Fruit fly (Drosophila melanogaster) whole organism, pupa: ENCODE results near the gene CG43115.

Source experiments
- CG10348 ChIP-seq: fragments of 200-800 bp; sonication (Bioruptor generic); IDR thresholded peaks from 2 replicates; pipeline ENCODE4 v1.3.6; 2022; ENCODE audit warnings: missing biosample characterization, missing genetic modification characterization
- CG12605 ChIP-seq: fragments of 200-800 bp; sonication (Bioruptor generic); IDR thresholded peaks from 2 replicates; pipeline ENCODE4 v1.3.6; 2022; ENCODE audit warnings: missing biosample characterization, missing genetic modification characterization
- CG13204 ChIP-seq: fragments of 200-800 bp; sonication (Bioruptor generic); optimal IDR thresholded peaks from 2 replicates; lab custom pipeline; 2018; ENCODE audit warnings: missing biosample characterization, mild to moderate bottlenecking, missing genetic modification characterization, moderate library complexity
- CG14655 ChIP-seq: fragments of 200-800 bp; sonication (Bioruptor generic); optimal IDR thresholded peaks from 3 replicates; lab custom pipeline; 2017; ENCODE audit warnings: mild to moderate bottlenecking, missing biosample characterization, missing genetic modification reagents, missing genetic modification characterization
- CG15710 ChIP-seq: fragments of 200-800 bp; sonication (Bioruptor generic); optimal IDR thresholded peaks from 2 replicates; lab custom pipeline; 2018; ENCODE audit warnings: missing biosample characterization, mild to moderate bottlenecking, missing genetic modification characterization, moderate library complexity
- CG17806 ChIP-seq: fragments of 200-800 bp; sonication (Bioruptor generic); optimal IDR thresholded peaks from 2 replicates; lab custom pipeline; 2018; ENCODE audit warnings: missing biosample characterization, mild to moderate bottlenecking, missing genetic modification characterization, moderate library complexity
- CG32121 ChIP-seq: fragments of 200-800 bp; sonication (Bioruptor generic); IDR thresholded peaks from 2 replicates; pipeline ENCODE4 v1.3.6; 2022; ENCODE audit warnings: missing biosample characterization, missing genetic modification characterization
- CG34367 ChIP-seq: fragments of 200-800 bp; sonication (Bioruptor generic); optimal IDR thresholded peaks from 2 replicates; lab custom pipeline; 2018; ENCODE audit warnings: missing biosample characterization, mild to moderate bottlenecking, missing genetic modification characterization
- CG4496 ChIP-seq: fragments of 200-800 bp; sonication (Bioruptor generic); IDR thresholded peaks from 3 replicates; pipeline ENCODE4 v1.3.6; 2022; ENCODE audit warnings: missing biosample characterization, missing genetic modification characterization
- CG8159 ChIP-seq: fragments of 200-800 bp; sonication (Bioruptor generic); optimal IDR thresholded peaks from 3 replicates; lab custom pipeline; 2018; ENCODE audit warnings: missing biosample characterization, mild to moderate bottlenecking, missing genetic modification characterization, moderate library complexity
- CG8301 ChIP-seq: fragments of 200-800 bp; sonication (Bioruptor generic); optimal IDR thresholded peaks from 2 replicates; lab custom pipeline; 2018; ENCODE audit warnings: missing biosample characterization, mild to moderate bottlenecking, missing genetic modification characterization
- CG9948 ChIP-seq: fragments of 200-800 bp; sonication (Bioruptor generic); optimal IDR thresholded peaks from 2 replicates; lab custom pipeline; 2018; ENCODE audit warnings: missing biosample characterization, mild to moderate bottlenecking, missing genetic modification characterization, moderate library complexity
- D1 ChIP-seq: fragments of 200-800 bp; sonication (Bioruptor generic); optimal IDR thresholded peaks from 2 replicates; lab custom pipeline; 2018; ENCODE audit warnings: missing biosample characterization, mild to moderate bottlenecking, missing genetic modification characterization, moderate library complexity
- EcR ChIP-seq: fragments of 200-800 bp; sonication (Bioruptor generic); optimal IDR thresholded peaks from 3 replicates; lab custom pipeline; 2019; ENCODE audit warnings: missing biosample characterization, missing genetic modification characterization, mild to moderate bottlenecking, moderate library complexity, missing genetic modification reagents
- Ets98B ChIP-seq: fragments of 200-800 bp; sonication (Bioruptor generic); IDR thresholded peaks from 2 replicates; pipeline ENCODE4 v1.3.6; 2022; ENCODE audit warnings: missing biosample characterization, missing genetic modification characterization
- Pif1A ChIP-seq: fragments of 200-800 bp; sonication (Bioruptor generic); optimal IDR thresholded peaks from 3 replicates; lab custom pipeline; 2016; ENCODE audit warnings: missing biosample characterization, missing genetic modification characterization
- Pif1B ChIP-seq: fragments of 200-800 bp; sonication (Bioruptor generic); optimal IDR thresholded peaks from 3 replicates; lab custom pipeline; 2016; ENCODE audit warnings: missing biosample characterization, missing genetic modification characterization
- Snoo ChIP-seq: fragments of 200-800 bp; sonication (Bioruptor generic); optimal IDR thresholded peaks from 3 replicates; lab custom pipeline; 2017; ENCODE audit warnings: missing biosample characterization, mild to moderate bottlenecking, missing genetic modification characterization, inconsistent platforms
- fd96Ca ChIP-seq: fragments of 200-800 bp; sonication (Bioruptor generic); IDR thresholded peaks from 3 replicates; pipeline ENCODE4 v1.3.6; 2022; ENCODE audit warnings: missing biosample characterization, missing genetic modification characterization
- gl ChIP-seq: fragments of 200-800 bp; sonication (Bioruptor generic); optimal IDR thresholded peaks from 2 replicates; lab custom pipeline; 2018; ENCODE audit warnings: missing biosample characterization, mild to moderate bottlenecking, missing genetic modification characterization
- rn ChIP-seq: fragments of 200-800 bp; sonication (Bioruptor generic); IDR thresholded peaks from 2 replicates; pipeline ENCODE4 v1.3.6; 2022; ENCODE audit warnings: missing biosample characterization, missing genetic modification characterization

Gene CG43115

dm6 chrX:6035359-6035758 lies 30.9 kb downstream of the CG43115 start:
- TF ChIP-seq CG12605 (no peak), D1 (tag; lab: Kevin White, UChicago) (no peak), CG32121 (no peak), CG13204 (GFP tag; lab: Kevin White, UChicago) (no peak), CG4496 (0 out of 3 replicates have a peak, but pooled peaks have one; percentile 31), CG9948 (tag; lab: Kevin White, UChicago) (no peak)

- TF ChIP-seq Snoo (tag; lab: Kevin White, UChicago): no peak
- no peak for TF ChIP-seq Ets98B (GFP tag; lab: Robert Waterston, UW)
- TF ChIP-seq D1 (tag; lab: Kevin White, UChicago): no peak
- TF ChIP-seq rn (GFP tag; lab: Robert Waterston, UW): no peak
- no peak for TF ChIP-seq CG10348 (GFP tag; lab: Robert Waterston, UW)
- no peak for TF ChIP-seq CG4496
- no peak for TF ChIP-seq CG9948 (tag; lab: Kevin White, UChicago)
- no peak for TF ChIP-seq CG8159 (tag; lab: Kevin White, UChicago)
- no peak for TF ChIP-seq fd96Ca (GFP tag; lab: Robert Waterston, UW)
- TF ChIP-seq CG34367 (tag; lab: Kevin White, UChicago): no peak
- TF ChIP-seq gl (tag; lab: Kevin White, UChicago): no peak
- no peak for TF ChIP-seq CG14655 (GFP tag; lab: Kevin White, UChicago)
- TF ChIP-seq Pif1A (GFP tag; lab: Kevin White, UChicago): no peak
- no peak for TF ChIP-seq Pif1B (GFP tag; lab: Kevin White, UChicago)
- no peak for TF ChIP-seq EcR (GFP tag; lab: Kevin White, UChicago)
- TF ChIP-seq CG32121: no peak
- TF ChIP-seq CG12605: no peak
- no peak for TF ChIP-seq CG8301 (tag; lab: Kevin White, UChicago)
Measured at dm6 chrX:6034741-6035140, 31.5 kb downstream of the CG43115 start.

- no peak for TF ChIP-seq CG8301 (tag; lab: Kevin White, UChicago)
- TF ChIP-seq CG13204 (GFP tag; lab: Kevin White, UChicago): no peak
- no peak for TF ChIP-seq CG15710 (tag; lab: Kevin White, UChicago)
- TF ChIP-seq Ets98B (GFP tag; lab: Robert Waterston, UW): no peak
- TF ChIP-seq CG17806: no peak
- no peak for TF ChIP-seq Pif1B (GFP tag; lab: Kevin White, UChicago)
- no peak for TF ChIP-seq fd96Ca (GFP tag; lab: Robert Waterston, UW)
- TF ChIP-seq rn (GFP tag; lab: Robert Waterston, UW): no peak
- no peak for TF ChIP-seq CG14655 (GFP tag; lab: Kevin White, UChicago)
- no peak for TF ChIP-seq CG32121
- TF ChIP-seq Pif1A (GFP tag; lab: Kevin White, UChicago): no peak
- no peak for TF ChIP-seq CG8159 (tag; lab: Kevin White, UChicago)
- TF ChIP-seq EcR (GFP tag; lab: Kevin White, UChicago): no peak
- TF ChIP-seq CG4496: no peak
- no peak for TF ChIP-seq CG34367 (tag; lab: Kevin White, UChicago)
- TF ChIP-seq, all 21 proteins: peak for 0
Measured at dm6 chrX:6032826-6033225, 33.4 kb downstream of the CG43115 start.

- TF ChIP-seq CG8159 (tag; lab: Kevin White, UChicago): peak; percentile 63
- TF ChIP-seq CG32121: no peak
- TF ChIP-seq CG15710 (tag; lab: Kevin White, UChicago): peak; percentile 49
- no peak for TF ChIP-seq CG8301 (tag; lab: Kevin White, UChicago)
- no peak for TF ChIP-seq CG12605
- TF ChIP-seq rn (GFP tag; lab: Robert Waterston, UW): no peak
- peak; percentile 21 for TF ChIP-seq Pif1A (GFP tag; lab: Kevin White, UChicago)
- TF ChIP-seq CG14655 (GFP tag; lab: Kevin White, UChicago): no peak
- TF ChIP-seq EcR (GFP tag; lab: Kevin White, UChicago): no peak
- no peak for TF ChIP-seq gl (tag; lab: Kevin White, UChicago)
- no peak for TF ChIP-seq Pif1B (GFP tag; lab: Kevin White, UChicago)
- TF ChIP-seq CG4496: peak; percentile 58; the same call in 2 of the 3 replicates
- TF ChIP-seq Snoo (tag; lab: Kevin White, UChicago): peak; percentile 38
- TF ChIP-seq D1 (tag; lab: Kevin White, UChicago): no peak
- TF ChIP-seq CG9948 (tag; lab: Kevin White, UChicago): peak; percentile 19
- no peak for TF ChIP-seq CG13204 (GFP tag; lab: Kevin White, UChicago)
- TF ChIP-seq CG17806: peak; percentile 29
- no peak for TF ChIP-seq CG10348 (GFP tag; lab: Robert Waterston, UW)
- no peak for TF ChIP-seq Ets98B (GFP tag; lab: Robert Waterston, UW)
- peak; percentile 17 for TF ChIP-seq CG34367 (tag; lab: Kevin White, UChicago)
- no peak for TF ChIP-seq fd96Ca (GFP tag; lab: Robert Waterston, UW)
Measured at dm6 chrX:6031692-6032091, 34.5 kb downstream of the CG43115 start.

- TF ChIP-seq CG4496 (peak; percentile 29; the same call in 1 of the 3 replicates), Pif1B (GFP tag; lab: Kevin White, UChicago) (no peak)
Measured at dm6 chrX:6030593-6030992, 35.6 kb downstream of the CG43115 start.

dm6 chrX:6030010-6030409 lies 36.2 kb downstream of the CG43115 start:
- peak; percentile 15 for TF ChIP-seq CG17806
- TF ChIP-seq CG8159 (tag; lab: Kevin White, UChicago): peak; percentile 6
- no peak for TF ChIP-seq EcR (GFP tag; lab: Kevin White, UChicago)
- no peak for TF ChIP-seq rn (GFP tag; lab: Robert Waterston, UW)
- no peak for TF ChIP-seq Ets98B (GFP tag; lab: Robert Waterston, UW)
- TF ChIP-seq Snoo (tag; lab: Kevin White, UChicago): peak; percentile 43
- TF ChIP-seq Pif1B (GFP tag; lab: Kevin White, UChicago): peak; percentile 13
